Fruit fly (Drosophila melanogaster) whole organism, prepupa: ENCODE results near the gene Cox17.

Experiments
- Blimp-1 ChIP-seq: fragments of 200-800 bp; sonication (Bioruptor generic); optimal IDR thresholded peaks from 3 replicates; lab custom pipeline; 2017; ENCODE audit warnings: missing biosample characterization, missing genetic modification characterization, mild to moderate bottlenecking, moderate library complexity, missing genetic modification reagents
- CG10631 ChIP-seq: fragments of 200-800 bp; sonication (Bioruptor generic); optimal IDR thresholded peaks from 2 replicates; lab custom pipeline; 2016; ENCODE audit warnings: missing biosample characterization, missing genetic modification characterization
- CG10669 ChIP-seq: fragments of 200-800 bp; sonication (Bioruptor generic); optimal IDR thresholded peaks from 3 replicates; lab custom pipeline; 2018; ENCODE audit warnings: missing biosample characterization, mild to moderate bottlenecking, missing genetic modification characterization, moderate library complexity
- CG11294 ChIP-seq: fragments of 200-800 bp; sonication (Bioruptor generic); IDR thresholded peaks from 2 replicates; pipeline ENCODE4 v1.3.6; 2022; ENCODE audit warnings: missing biosample characterization, missing genetic modification characterization
- CG11762 ChIP-seq: fragments of 200-800 bp; sonication (Bioruptor generic); optimal IDR thresholded peaks from 3 replicates; lab custom pipeline; 2016; ENCODE audit warnings: missing biosample characterization, missing genetic modification characterization; ENCODE audit not compliant: insufficient read depth
- CG15336 ChIP-seq: fragments of 200-800 bp; sonication (Bioruptor generic); IDR thresholded peaks from 2 replicates; pipeline ENCODE4 v1.3.6; 2022; ENCODE audit warnings: missing biosample characterization, missing genetic modification characterization
- CG1621 ChIP-seq: fragments of 200-800 bp; sonication (Bioruptor generic); optimal IDR thresholded peaks from 3 replicates; lab custom pipeline; 2018; ENCODE audit warnings: missing biosample characterization, mild to moderate bottlenecking, missing genetic modification characterization
- CG16779 ChIP-seq: fragments of 200-800 bp; sonication (Bioruptor generic); optimal IDR thresholded peaks from 3 replicates; lab custom pipeline; 2017; ENCODE audit warnings: missing biosample characterization, mild to moderate bottlenecking, missing genetic modification characterization
- CG34406 ChIP-seq: fragments of 200-800 bp; sonication (Bioruptor generic); optimal IDR thresholded peaks from 3 replicates; lab custom pipeline; 2016; ENCODE audit warnings: missing biosample characterization, missing genetic modification characterization
- CG3919 ChIP-seq: fragments of 200-800 bp; sonication (Bioruptor generic); optimal IDR thresholded peaks from 3 replicates; lab custom pipeline; 2016; ENCODE audit warnings: missing biosample characterization, missing genetic modification characterization
- CG4318 ChIP-seq: fragments of 200-800 bp; sonication (Bioruptor generic); optimal IDR thresholded peaks from 3 replicates; lab custom pipeline; 2017; ENCODE audit warnings: missing biosample characterization, mild to moderate bottlenecking, missing genetic modification characterization
- CG6276 ChIP-seq: fragments of 200-800 bp; sonication (Bioruptor generic); optimal IDR thresholded peaks from 2 replicates; lab custom pipeline; 2017; ENCODE audit warnings: missing biosample characterization, mild to moderate bottlenecking, missing genetic modification characterization
- CG6792 ChIP-seq: fragments of 200-800 bp; sonication (Bioruptor generic); optimal IDR thresholded peaks from 3 replicates; lab custom pipeline; 2016; ENCODE audit warnings: missing biosample characterization, missing genetic modification characterization
- CG7368 ChIP-seq: fragments of 200-800 bp; sonication (Bioruptor generic); optimal IDR thresholded peaks from 3 replicates; lab custom pipeline; 2016; ENCODE audit warnings: missing biosample characterization, missing genetic modification characterization
- CG8119 ChIP-seq: fragments of 200-800 bp; sonication (Bioruptor generic); IDR thresholded peaks from 3 replicates; pipeline ENCODE4 v1.3.6; 2022; ENCODE audit warnings: missing biosample characterization, missing genetic modification characterization
- CG8319 ChIP-seq: fragments of 200-800 bp; sonication (Bioruptor generic); optimal IDR thresholded peaks from 3 replicates; lab custom pipeline; 2016; ENCODE audit warnings: missing biosample characterization, missing genetic modification characterization
- CG9139 ChIP-seq: fragments of 200-800 bp; sonication (Bioruptor generic); optimal IDR thresholded peaks from 3 replicates; lab custom pipeline; 2017; ENCODE audit warnings: missing biosample characterization, mild to moderate bottlenecking, missing genetic modification characterization
- Eip75B ChIP-seq: fragments of 200-800 bp; sonication (Bioruptor generic); optimal IDR thresholded peaks from 3 replicates; lab custom pipeline; 2016; ENCODE audit warnings: missing biosample characterization, missing genetic modification characterization
- Eip78C ChIP-seq: fragments of 200-800 bp; sonication (Bioruptor generic); peaks from one replicate; lab custom pipeline; 2016; ENCODE audit warnings: missing biosample characterization, missing genetic modification characterization
- Eip93F ChIP-seq: fragments of 200-800 bp; sonication (Bioruptor generic); optimal IDR thresholded peaks from 2 replicates; lab custom pipeline; 2016; ENCODE audit warnings: missing biosample characterization, mild to moderate bottlenecking, missing genetic modification characterization
- Ets96B ChIP-seq: fragments of 200-800 bp; optimal IDR thresholded peaks from 2 replicates; lab custom pipeline; 2019; ENCODE audit warnings: missing biosample characterization, mild to moderate bottlenecking, missing genetic modification characterization, moderate library complexity
- Gug ChIP-seq: fragments of 200-800 bp; sonication (Bioruptor generic); IDR thresholded peaks from 2 replicates; pipeline ENCODE4 v1.3.6; 2022; ENCODE audit warnings: missing biosample characterization, missing genetic modification characterization
- Hr39 ChIP-seq: fragments of 200-800 bp; sonication (Bioruptor generic); optimal IDR thresholded peaks from 2 replicates; lab custom pipeline; 2016; ENCODE audit warnings: missing biosample characterization, missing genetic modification characterization
- Hr4 ChIP-seq: fragments of 200-800 bp; sonication (Bioruptor generic); optimal IDR thresholded peaks from 3 replicates; lab custom pipeline; 2016; ENCODE audit warnings: missing biosample characterization, missing genetic modification characterization
- Lpt ChIP-seq: fragments of 200-800 bp; sonication (Bioruptor generic); optimal IDR thresholded peaks from 3 replicates; lab custom pipeline; 2016; ENCODE audit warnings: missing biosample characterization, missing genetic modification characterization
- Met ChIP-seq: fragments of 200-800 bp; sonication (Bioruptor generic); optimal IDR thresholded peaks from 3 replicates; lab custom pipeline; 2016; ENCODE audit warnings: missing biosample characterization, missing genetic modification characterization
- OdsH ChIP-seq: fragments of 200-800 bp; sonication (Bioruptor generic); optimal IDR thresholded peaks from 3 replicates; lab custom pipeline; 2016; ENCODE audit warnings: missing biosample characterization, missing genetic modification characterization
- Sox14 ChIP-seq: fragments of 200-800 bp; sonication (Bioruptor generic); optimal IDR thresholded peaks from 3 replicates; lab custom pipeline; 2016; ENCODE audit warnings: missing biosample characterization, missing genetic modification characterization
- Sox15 ChIP-seq: fragments of 200-800 bp; sonication (Bioruptor generic); optimal IDR thresholded peaks from 3 replicates; lab custom pipeline; 2016; ENCODE audit warnings: missing biosample characterization, missing genetic modification characterization
- achi ChIP-seq: fragments of 200-800 bp; sonication (Bioruptor generic); optimal IDR thresholded peaks from 3 replicates; lab custom pipeline; 2016; ENCODE audit warnings: missing biosample characterization, missing genetic modification characterization
- cyc ChIP-seq: fragments of 200-800 bp; sonication (Bioruptor generic); optimal IDR thresholded peaks from 3 replicates; lab custom pipeline; 2016; ENCODE audit warnings: missing biosample characterization, missing genetic modification characterization
- dac ChIP-seq: fragments of 200-800 bp; sonication (Bioruptor generic); optimal IDR thresholded peaks from 2 replicates; lab custom pipeline; 2017; ENCODE audit warnings: missing biosample characterization, mild to moderate bottlenecking, missing genetic modification characterization
- dsx ChIP-seq: fragments of 200-800 bp; optimal IDR thresholded peaks from 3 replicates; lab custom pipeline; 2019; ENCODE audit warnings: missing biosample characterization, mild to moderate bottlenecking, missing genetic modification characterization, moderate library complexity; ENCODE audit not compliant: poor library complexity, severe bottlenecking
- esn ChIP-seq: fragments of 200-800 bp; sonication (Bioruptor generic); optimal IDR thresholded peaks from 2 replicates; lab custom pipeline; 2016; ENCODE audit warnings: missing biosample characterization, mild to moderate bottlenecking, missing genetic modification characterization, moderate library complexity
- fd59A ChIP-seq: fragments of 200-800 bp; sonication (Bioruptor generic); optimal IDR thresholded peaks from 2 replicates; lab custom pipeline; 2017; ENCODE audit warnings: missing biosample characterization, mild to moderate bottlenecking, missing genetic modification characterization, missing genetic modification reagents
- fkh ChIP-seq: fragments of 200-800 bp; sonication (Bioruptor generic); optimal IDR thresholded peaks from 3 replicates; lab custom pipeline; 2017; ENCODE audit warnings: missing biosample characterization, mild to moderate bottlenecking, missing genetic modification characterization, moderate library complexity
- lz ChIP-seq: fragments of 200-800 bp; sonication (Bioruptor generic); optimal IDR thresholded peaks from 3 replicates; lab custom pipeline; 2016; ENCODE audit warnings: missing biosample characterization, missing genetic modification characterization
- net ChIP-seq: fragments of 200-800 bp; sonication (Bioruptor generic); optimal IDR thresholded peaks from 3 replicates; lab custom pipeline; 2016; ENCODE audit warnings: missing biosample characterization, missing genetic modification characterization
- pdm3 ChIP-seq: fragments of 200-800 bp; sonication (Bioruptor generic); optimal IDR thresholded peaks from 3 replicates; lab custom pipeline; 2016; ENCODE audit warnings: missing biosample characterization, missing genetic modification characterization
- spab ChIP-seq: fragments of 200-800 bp; sonication (Bioruptor generic); optimal IDR thresholded peaks from 2 replicates; lab custom pipeline; 2017; ENCODE audit warnings: missing biosample characterization, mild to moderate bottlenecking, missing genetic modification characterization, missing genetic modification reagents
- ss ChIP-seq, 2 experiments: fragments of 200-800 bp; sonication (Bioruptor generic); optimal IDR thresholded peaks; 2 replicates in 1 of 2; 3 replicates in 1 of 2; lab custom pipeline; 2017 to 2018; ENCODE audit warnings: mild to moderate bottlenecking in 2 of 2, missing biosample characterization in 2 of 2, missing genetic modification characterization in 2 of 2, moderate library complexity in 1 of 2
- svp ChIP-seq: fragments of 200-800 bp; sonication (Bioruptor generic); peaks from one replicate; lab custom pipeline; 2016; ENCODE audit warnings: missing biosample characterization, missing genetic modification characterization
- topi ChIP-seq: fragments of 200-800 bp; sonication (Bioruptor generic); optimal IDR thresholded peaks from 3 replicates; lab custom pipeline; 2016; ENCODE audit warnings: missing biosample characterization, missing genetic modification characterization
- vri ChIP-seq: fragments of 200-800 bp; sonication (Bioruptor generic); optimal IDR thresholded peaks from 3 replicates; lab custom pipeline; 2016; ENCODE audit warnings: missing biosample characterization, mild to moderate bottlenecking, missing genetic modification characterization

The Cox17 gene

DNA sequence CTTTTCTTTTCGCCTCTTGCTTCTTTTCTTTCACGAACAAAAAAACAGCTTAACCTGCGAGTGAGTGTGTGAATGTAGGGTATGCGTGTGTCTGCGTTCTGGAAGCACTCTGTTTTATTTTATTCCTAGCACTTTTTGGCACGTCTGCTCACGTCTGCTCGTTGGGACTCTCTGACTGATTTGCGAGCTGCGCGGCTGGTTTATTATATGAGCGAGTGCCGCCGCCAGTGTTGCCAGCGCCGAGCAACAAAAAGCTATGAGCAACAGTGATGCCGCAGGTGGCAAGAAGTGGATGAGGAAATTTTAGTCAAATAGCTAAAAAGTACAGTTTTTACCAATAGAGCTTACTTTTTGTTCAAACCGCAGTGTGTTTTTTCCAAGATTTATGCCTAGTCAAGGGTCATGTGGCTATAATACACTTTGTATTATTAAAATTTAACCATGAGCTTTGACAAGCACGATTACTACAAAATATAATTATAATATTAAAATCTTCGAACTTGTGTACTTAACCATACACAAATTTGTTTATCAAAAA lies 8.4 kb downstream of the Cox17 start, which contains the start of gene Lsd-2 (continued):
- peak; percentile 24 for TF ChIP-seq CG4318 (GFP tag; lab: Kevin White, UChicago)
- TF ChIP-seq topi (GFP tag; lab: Kevin White, UChicago) = peak; percentile 17
- TF ChIP-seq Met (GFP tag; lab: Kevin White, UChicago) = peak; percentile 13
- TF ChIP-seq CG6792 = no peak
- no peak for TF ChIP-seq spab
- TF ChIP-seq CG15336 (GFP tag; lab: Robert Waterston, UW) = peak; percentile 59
- peak; percentile 9 for TF ChIP-seq fd59A (GFP tag; lab: Kevin White, UChicago)
- no peak for TF ChIP-seq OdsH

DNA sequence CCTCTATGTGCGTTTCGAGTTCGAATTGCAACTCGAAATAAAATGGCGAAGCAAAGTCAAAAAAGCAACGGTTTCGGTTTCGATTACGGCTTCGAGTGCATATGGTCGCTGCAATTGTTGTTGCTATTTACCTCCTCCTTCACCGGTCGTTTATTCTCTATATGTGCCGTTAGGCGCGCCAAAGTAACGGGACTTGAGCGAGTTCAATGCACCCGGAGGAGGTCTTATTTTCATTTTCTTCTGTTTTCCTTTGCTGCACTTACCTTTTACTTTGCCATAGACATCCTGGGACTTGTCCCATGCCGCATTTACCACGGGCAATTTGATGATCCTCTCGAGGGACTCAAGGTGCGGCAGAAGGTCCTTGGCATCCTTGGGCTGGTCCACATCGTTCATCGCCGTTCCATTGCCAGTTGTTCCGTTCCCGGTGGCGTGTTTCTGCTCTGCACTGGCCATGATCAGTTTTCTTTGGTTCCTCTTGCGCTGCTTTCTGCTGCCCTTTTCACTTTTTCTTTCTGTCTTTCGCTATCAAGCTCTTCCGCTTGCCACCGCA lies 8.9 kb downstream of the Cox17 start:
- TF ChIP-seq Blimp-1 (peak; percentile 48), vri (GFP tag; lab: Kevin White, UChicago) (no peak)

DNA sequence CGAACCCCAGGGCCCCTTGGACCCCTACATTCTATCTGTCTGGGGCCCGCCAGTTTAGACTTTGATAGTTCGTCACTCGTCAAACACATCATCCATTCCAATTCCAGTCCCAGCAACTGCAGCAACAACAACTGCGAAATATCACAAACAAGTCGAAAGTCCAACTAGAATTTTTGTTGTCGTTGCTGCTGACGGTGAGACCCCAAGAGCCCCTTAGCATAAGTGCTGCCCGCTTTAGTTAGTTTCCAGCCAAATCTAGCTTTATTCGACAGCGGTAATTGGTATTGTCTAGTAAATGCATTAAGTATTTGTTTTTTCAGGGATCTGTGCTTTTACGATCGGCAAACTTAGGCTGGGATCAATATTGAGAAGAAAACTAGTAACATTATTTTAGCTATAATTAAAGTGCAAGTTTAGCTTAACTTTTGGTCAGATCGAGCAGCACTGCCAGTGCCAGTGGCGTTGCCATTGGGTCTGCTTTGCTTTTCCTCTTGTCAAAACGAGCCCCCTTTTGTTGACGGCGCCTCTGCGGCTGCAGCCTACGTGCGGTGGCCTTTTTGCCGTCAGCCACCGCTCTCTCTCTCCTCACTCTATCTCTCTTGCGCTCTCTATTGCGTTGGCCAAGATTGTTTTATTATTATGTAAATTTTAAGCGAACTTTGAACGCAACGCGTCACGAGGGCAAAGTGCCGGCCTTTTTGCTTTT lies 9.7 kb downstream of the Cox17 start:
- peak; percentile 74 for TF ChIP-seq CG11762 (GFP tag; lab: Kevin White, UChicago)
- peak; percentile 92 for TF ChIP-seq pdm3
- TF ChIP-seq Eip93F (GFP tag; lab: Kevin White, UChicago) = no peak
- peak; percentile 76 for TF ChIP-seq dsx
- TF ChIP-seq dac (GFP tag; lab: Kevin White, UChicago) = peak; percentile 87
- TF ChIP-seq CG6276 = peak; percentile 90
- peak; percentile 95 for TF ChIP-seq Eip78C
- peak; percentile 85 for TF ChIP-seq Eip75B
- TF ChIP-seq CG10631 (GFP tag; lab: Kevin White, UChicago) = peak; percentile 85
- TF ChIP-seq fd59A (GFP tag; lab: Kevin White, UChicago) = peak; percentile 78
- TF ChIP-seq CG16779 (tag; lab: Kevin White, UChicago) = peak; percentile 85
- peak; percentile 88 for TF ChIP-seq CG4318 (GFP tag; lab: Kevin White, UChicago)
- TF ChIP-seq CG34406 (GFP tag; lab: Kevin White, UChicago) = peak; percentile 78
- peak; percentile 88 for TF ChIP-seq Hr4 (GFP tag; lab: Kevin White, UChicago)
- TF ChIP-seq Gug (GFP tag; lab: Robert Waterston, UW) = peak; percentile 83
- peak; percentile 84 for TF ChIP-seq CG6792
- TF ChIP-seq cyc = peak; percentile 81
- peak; percentile 86; the same call in 2 of the 3 replicates for TF ChIP-seq CG8119
- peak; percentile 85 for TF ChIP-seq achi (GFP tag; lab: Kevin White, UChicago)
- TF ChIP-seq Sox14 (GFP tag; lab: Kevin White, UChicago) = peak; percentile 88
- TF ChIP-seq CG15336 (GFP tag; lab: Robert Waterston, UW) = peak; percentile 87
- TF ChIP-seq OdsH = peak; percentile 89
- peak; percentile 60 for TF ChIP-seq Sox15 (GFP tag; lab: Kevin White, UChicago)
- peak; percentile 74 for TF ChIP-seq CG9139 (GFP tag; lab: Kevin White, UChicago)
- peak; percentile 47 for TF ChIP-seq Blimp-1
- peak; percentile 83 for TF ChIP-seq Ets96B (tag; lab: Kevin White, UChicago)
- TF ChIP-seq spab = peak; percentile 79
- peak; percentile 82 for TF ChIP-seq CG7368 (GFP tag; lab: Kevin White, UChicago)
- peak; percentile 72 for TF ChIP-seq fkh (GFP tag; lab: Kevin White, UChicago)
- TF ChIP-seq esn (GFP tag; lab: Kevin White, UChicago) = peak; percentile 80
- TF ChIP-seq CG3919 (GFP tag; lab: Kevin White, UChicago) = peak; percentile 90
- TF ChIP-seq lz (GFP tag; lab: Kevin White, UChicago) = peak; percentile 85
- peak; percentile 67 for TF ChIP-seq CG8319 (GFP tag; lab: Kevin White, UChicago)
- TF ChIP-seq topi (GFP tag; lab: Kevin White, UChicago) = peak; percentile 81
- TF ChIP-seq ss (GFP tag; optimal IDR thresholded peaks at IDR 0.05; lab: Kevin White, UChicago) = peak; percentile 91 to 93
- TF ChIP-seq Lpt (GFP tag; lab: Kevin White, UChicago) = peak; percentile 84
- TF ChIP-seq net (GFP tag; lab: Kevin White, UChicago) = peak; percentile 89
- TF ChIP-seq Hr39 = peak; percentile 79
- TF ChIP-seq svp = peak; percentile 93
- peak; percentile 76 for TF ChIP-seq CG1621 (tag; lab: Kevin White, UChicago)
- peak; percentile 81 for TF ChIP-seq CG11294 (GFP tag; lab: Robert Waterston, UW)
- peak; percentile 81 for TF ChIP-seq CG10669 (GFP tag; lab: Kevin White, UChicago)
